Worm (Caenorhabditis elegans) whole organism, mixed stage, embryonic: ENCODE measurements around the gene btbd-10.

ENCODE experiments used
- M03D4.4 ChIP-seq: sonication (generic microtip); optimal IDR thresholded peaks from 2 replicates; lab custom pipeline; 2017; ENCODE audit warnings: mild to moderate bottlenecking, missing genetic modification characterization, missing compliant biosample characterization
- bed-3 ChIP-seq: fragments of 200-800 bp; sonication (Bioruptor generic); optimal IDR thresholded peaks from 3 replicates; lab custom pipeline; 2018; ENCODE audit warnings: mild to moderate bottlenecking, missing genetic modification characterization, moderate library complexity, missing compliant biosample characterization
- blmp-1 ChIP-seq: fragments of 150-350 bp; optimal IDR thresholded peaks from 2 replicates; lab custom pipeline; 2014; ENCODE audit warnings: missing biosample characterization, missing genetic modification characterization
- ceh-39 ChIP-seq: fragments of 150-350 bp; optimal IDR thresholded peaks from 2 replicates; lab custom pipeline; 2014; ENCODE audit warnings: missing biosample characterization, missing genetic modification characterization
- ceh-83 ChIP-seq: fragments of 200-800 bp; sonication (Bioruptor generic); optimal IDR thresholded peaks from 2 replicates; lab custom pipeline; 2018; ENCODE audit warnings: mild to moderate bottlenecking, missing genetic modification characterization, missing compliant biosample characterization
- ces-1 ChIP-seq: fragments of 150-350 bp; optimal IDR thresholded peaks from 2 replicates; lab custom pipeline; 2014; ENCODE audit warnings: missing biosample characterization, missing genetic modification reagents, missing genetic modification characterization
- cnd-1 ChIP-seq: fragments of 200-800 bp; sonication (Bioruptor generic); optimal IDR thresholded peaks from 2 replicates; lab custom pipeline; 2018; ENCODE audit warnings: mild to moderate bottlenecking, missing genetic modification characterization, missing compliant biosample characterization
- drap-1 ChIP-seq: fragments of 200-800 bp; sonication (Bioruptor generic); optimal IDR thresholded peaks from 3 replicates; lab custom pipeline; 2018; ENCODE audit warnings: mild to moderate bottlenecking, missing genetic modification characterization, missing compliant biosample characterization
- elt-1 ChIP-seq: sonication (generic microtip); optimal IDR thresholded peaks from 2 replicates; lab custom pipeline; 2017; ENCODE audit warnings: missing genetic modification characterization, mild to moderate bottlenecking, missing compliant biosample characterization, antibody characterized with exemption, moderate library complexity, borderline replicate concordance; ENCODE audit not compliant: insufficient read depth
- elt-3 ChIP-seq: fragments of 150-350 bp; optimal IDR thresholded peaks from 2 replicates; lab custom pipeline; 2014; ENCODE audit warnings: missing biosample characterization, missing genetic modification characterization
- flh-1 ChIP-seq: fragments of 200-800 bp; sonication (Bioruptor generic); optimal IDR thresholded peaks from 2 replicates; lab custom pipeline; 2018; ENCODE audit warnings: mild to moderate bottlenecking, missing genetic modification characterization, moderate library complexity, missing compliant biosample characterization
- ham-2 ChIP-seq: fragments of 200-800 bp; sonication (Bioruptor generic); optimal IDR thresholded peaks from 2 replicates; lab custom pipeline; 2018; ENCODE audit warnings: mild to moderate bottlenecking, missing genetic modification characterization, missing compliant biosample characterization
- hlh-1 ChIP-seq: fragments of 150-350 bp; optimal IDR thresholded peaks from 2 replicates; lab custom pipeline; 2014; ENCODE audit warnings: missing biosample characterization, missing genetic modification reagents, missing genetic modification characterization
- lin-13 ChIP-seq: fragments of 150-350 bp; optimal IDR thresholded peaks from 2 replicates; lab custom pipeline; 2014; ENCODE audit warnings: missing biosample characterization, missing genetic modification characterization
- lin-32 ChIP-seq: fragments of 200-800 bp; sonication (Bioruptor generic); optimal IDR thresholded peaks from 2 replicates; lab custom pipeline; 2018; ENCODE audit warnings: mild to moderate bottlenecking, missing genetic modification characterization, missing compliant biosample characterization
- lsy-2 ChIP-seq: fragments of 150-350 bp; optimal IDR thresholded peaks from 2 replicates; lab custom pipeline; 2014; ENCODE audit warnings: missing biosample characterization, missing genetic modification characterization
- mab-5 ChIP-seq: fragments of 150-350 bp; optimal IDR thresholded peaks from 2 replicates; lab custom pipeline; 2014; ENCODE audit warnings: missing biosample characterization, missing genetic modification characterization
- mls-2 ChIP-seq: sonication (generic microtip); optimal IDR thresholded peaks from 2 replicates; lab custom pipeline; 2016; ENCODE audit warnings: mild to moderate bottlenecking, missing genetic modification characterization, moderate library complexity, missing compliant biosample characterization
- nhr-12 ChIP-seq: fragments of 150-350 bp; optimal IDR thresholded peaks from 2 replicates; lab custom pipeline; 2014; ENCODE audit warnings: missing biosample characterization, missing genetic modification characterization
- nhr-2 ChIP-seq: fragments of 150-350 bp; optimal IDR thresholded peaks from 2 replicates; lab custom pipeline; 2014; ENCODE audit warnings: missing biosample characterization, missing genetic modification characterization
- nhr-237 ChIP-seq: fragments of 150-350 bp; optimal IDR thresholded peaks from 2 replicates; lab custom pipeline; 2014; ENCODE audit warnings: missing biosample characterization, missing genetic modification characterization
- nhr-28 ChIP-seq: fragments of 150-350 bp; optimal IDR thresholded peaks from 2 replicates; lab custom pipeline; 2014; ENCODE audit warnings: missing biosample characterization, missing genetic modification characterization
- nhr-76 ChIP-seq: sonication (generic microtip); optimal IDR thresholded peaks from 2 replicates; lab custom pipeline; 2017; ENCODE audit warnings: missing biosample characterization, missing genetic modification characterization
- sem-2 ChIP-seq: fragments of 200-800 bp; sonication (Bioruptor generic); optimal IDR thresholded peaks from 2 replicates; lab custom pipeline; 2018; ENCODE audit warnings: mild to moderate bottlenecking, missing genetic modification characterization, missing compliant biosample characterization
- snpc-4 ChIP-seq: fragments of 150-350 bp; optimal IDR thresholded peaks from 2 replicates; lab custom pipeline; 2014; ENCODE audit warnings: missing biosample characterization, missing genetic modification characterization
- sptf-1 ChIP-seq: sonication (generic microtip); optimal IDR thresholded peaks from 2 replicates; lab custom pipeline; 2017; ENCODE audit warnings: mild to moderate bottlenecking, missing genetic modification characterization, moderate library complexity, missing compliant biosample characterization
- tbx-8 ChIP-seq: fragments of 200-800 bp; sonication (Bioruptor generic); optimal IDR thresholded peaks from 2 replicates; lab custom pipeline; 2018; ENCODE audit warnings: mild to moderate bottlenecking, missing genetic modification characterization, moderate library complexity, missing compliant biosample characterization
- unc-120 ChIP-seq: sonication (generic microtip); optimal IDR thresholded peaks from 2 replicates; lab custom pipeline; 2017; ENCODE audit warnings: missing genetic modification characterization, missing compliant biosample characterization; ENCODE audit not compliant: poor library complexity, severe bottlenecking
- unc-39 ChIP-seq: fragments of 150-350 bp; optimal IDR thresholded peaks from 2 replicates; lab custom pipeline; 2014; ENCODE audit warnings: missing biosample characterization, missing genetic modification characterization
- unc-62 ChIP-seq: fragments of 150-350 bp; optimal IDR thresholded peaks from 2 replicates; lab custom pipeline; 2014; ENCODE audit warnings: missing biosample characterization, missing genetic modification reagents, missing genetic modification characterization
- zip-8 ChIP-seq: fragments of 150-350 bp; optimal IDR thresholded peaks from 2 replicates; lab custom pipeline; 2014; ENCODE audit warnings: missing biosample characterization, missing genetic modification characterization
- ztf-11 ChIP-seq: fragments of 150-350 bp; optimal IDR thresholded peaks from 2 replicates; lab custom pipeline; 2014; ENCODE audit warnings: missing biosample characterization, missing genetic modification characterization

btbd-10 gene

ce11 chrII:4920608-4921007, 15.8 kb downstream of the btbd-10 start:
- no peak for TF ChIP-seq sptf-1 (tag; lab: Kevin White, UChicago)
- no peak for TF ChIP-seq nhr-12 (tag; lab: Kevin White, UChicago)
- no peak for TF ChIP-seq cnd-1
- TF ChIP-seq ham-2 (GFP tag; lab: Kevin White, UChicago): no peak
- TF ChIP-seq nhr-237 (tag; lab: Kevin White, UChicago): no peak
- TF ChIP-seq nhr-28 (tag; lab: Kevin White, UChicago): no peak
- TF ChIP-seq sem-2: no peak
- TF ChIP-seq elt-1 (tag; lab: Kevin White, UChicago): no peak
- no peak for TF ChIP-seq snpc-4
- no peak for TF ChIP-seq lsy-2 (tag; lab: Kevin White, UChicago)
- no peak for TF ChIP-seq blmp-1 (tag; lab: Kevin White, UChicago)
- TF ChIP-seq unc-39 (tag; lab: Kevin White, UChicago): no peak
- no peak for TF ChIP-seq lin-13 (tag; lab: Kevin White, UChicago)
- TF ChIP-seq mab-5 (tag; lab: Kevin White, UChicago): no peak
- no peak for TF ChIP-seq lin-32 (GFP tag; lab: Kevin White, UChicago)

DNA sequence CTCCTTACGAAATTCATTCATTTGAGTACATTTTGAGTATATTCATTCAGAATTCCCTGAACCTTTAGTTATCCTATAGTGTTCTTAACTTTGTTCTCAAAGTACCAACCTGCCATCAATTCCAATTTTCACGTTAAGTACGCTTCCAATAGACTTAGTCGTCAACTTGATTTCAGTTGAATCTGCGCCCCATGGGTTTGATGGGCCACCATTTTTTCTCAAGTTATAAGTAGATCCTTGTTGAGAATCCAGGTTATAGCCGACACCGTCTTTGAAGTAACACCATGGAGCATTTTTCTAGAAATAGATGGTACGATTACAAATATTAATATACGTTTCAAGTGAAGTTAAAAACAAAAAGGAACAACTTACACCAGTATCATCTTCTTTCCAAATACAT, 19.9 kb downstream of the btbd-10 start:
- TF ChIP-seq mls-2 (tag; lab: Kevin White, UChicago) (no peak), ceh-39 (no peak), nhr-2 (tag; lab: Kevin White, UChicago) (no peak), unc-39 (tag; lab: Kevin White, UChicago) (no peak), sptf-1 (tag; lab: Kevin White, UChicago) (no peak), ces-1 (no peak), nhr-28 (tag; lab: Kevin White, UChicago) (no peak), hlh-1 (tag; lab: Kevin White, UChicago) (no peak), nhr-76 (tag; lab: Kevin White, UChicago) (no peak), cnd-1 (no peak), elt-1 (tag; lab: Kevin White, UChicago) (no peak), tbx-8 (no peak), M03D4.4 (tag; lab: Kevin White, UChicago) (no peak), nhr-237 (tag; lab: Kevin White, UChicago) (no peak), unc-62 (GFP tag; lab: Kevin White, UChicago) (no peak), blmp-1 (tag; lab: Kevin White, UChicago) (no peak), ham-2 (GFP tag; lab: Kevin White, UChicago) (no peak), lin-32 (GFP tag; lab: Kevin White, UChicago) (no peak), bed-3 (GFP tag; lab: Kevin White, UChicago) (no peak)

- TF ChIP-seq hlh-1 (tag; lab: Kevin White, UChicago) (no peak), ztf-11 (tag; lab: Kevin White, UChicago) (no peak), elt-1 (tag; lab: Kevin White, UChicago) (no peak), cnd-1 (no peak), flh-1 (no peak), sptf-1 (tag; lab: Kevin White, UChicago) (no peak), bed-3 (GFP tag; lab: Kevin White, UChicago) (no peak), unc-120 (tag; lab: Kevin White, UChicago) (no peak), lin-13 (tag; lab: Kevin White, UChicago) (no peak), ceh-83 (GFP tag; lab: Kevin White, UChicago) (no peak), mab-5 (tag; lab: Kevin White, UChicago) (no peak), drap-1 (GFP tag; lab: Kevin White, UChicago) (no peak), nhr-76 (tag; lab: Kevin White, UChicago) (no peak), elt-3 (tag; lab: Kevin White, UChicago) (no peak), ceh-39 (no peak), nhr-28 (tag; lab: Kevin White, UChicago) (no peak), snpc-4 (no peak), M03D4.4 (tag; lab: Kevin White, UChicago) (no peak), ces-1 (no peak), blmp-1 (tag; lab: Kevin White, UChicago) (no peak)
- TF ChIP-seq, all 35 proteins: peak for 0
Observed at ce11 chrII:4925198-4925764, 20.5 kb downstream of the btbd-10 start, which contains the start of gene aagr-2. Gene aagr-2, minus strand, starts transcription at chrII:4925248.

- TF ChIP-seq ces-1 (no peak), mls-2 (tag; lab: Kevin White, UChicago) (no peak), ceh-39 (no peak), ceh-83 (GFP tag; lab: Kevin White, UChicago) (no peak), flh-1 (no peak), lin-13 (tag; lab: Kevin White, UChicago) (no peak), zip-8 (tag; lab: Kevin White, UChicago) (no peak), drap-1 (GFP tag; lab: Kevin White, UChicago) (no peak)
Observed at ce11 chrII:4931286-4931685, 26.5 kb downstream of the btbd-10 start.
